Worm (Caenorhabditis elegans) whole organism, young adult: ENCODE data around the gene zipt-3.

Source experiments
- B0019.2 ChIP-seq: fragments of 200-800 bp; sonication (Bioruptor generic); conservative IDR thresholded peaks from 2 replicates; pipeline ENCODE4 v1.3.6; 2022; ENCODE audit warnings: missing genetic modification reagents, missing genetic modification characterization, missing compliant biosample characterization
- B0261.1 ChIP-seq: sonication (generic microtip); optimal IDR thresholded peaks from 2 replicates; lab custom pipeline; 2016; ENCODE audit warnings: mild to moderate bottlenecking, missing genetic modification characterization, moderate library complexity, missing compliant biosample characterization
- B0336.3 ChIP-seq: fragments of 200-800 bp; sonication (Bioruptor generic); IDR thresholded peaks from 2 replicates; pipeline ENCODE4 v1.3.6; 2022; ENCODE audit warnings: missing genetic modification characterization, missing compliant biosample characterization
- C17E4.6 ChIP-seq: fragments of 200-800 bp; sonication (Bioruptor generic); IDR thresholded peaks from 2 replicates; pipeline ENCODE4 v1.3.6; 2022; ENCODE audit warnings: missing genetic modification reagents, missing genetic modification characterization, missing compliant biosample characterization
- F49E8.2 ChIP-seq: sonication (generic microtip); optimal IDR thresholded peaks from 3 replicates; lab custom pipeline; 2017; ENCODE audit warnings: missing genetic modification characterization, mild to moderate bottlenecking, missing compliant biosample characterization, antibody characterized with exemption, moderate library complexity; ENCODE audit not compliant: insufficient read depth
- F57A8.1 ChIP-seq: fragments of 200-800 bp; sonication (Bioruptor generic); optimal IDR thresholded peaks from 2 replicates; lab custom pipeline; 2018; ENCODE audit warnings: mild to moderate bottlenecking, missing genetic modification characterization, moderate library complexity, missing compliant biosample characterization
- T07F8.4 ChIP-seq: sonication (generic microtip); optimal IDR thresholded peaks from 2 replicates; lab custom pipeline; 2016; ENCODE audit warnings: mild to moderate bottlenecking, missing genetic modification characterization, moderate library complexity, missing compliant biosample characterization
- Y56A3A.18 ChIP-seq: fragments of 200-800 bp; sonication (Bioruptor generic); IDR thresholded peaks from 2 replicates; pipeline ENCODE4 v1.3.6; 2022; ENCODE audit warnings: missing genetic modification reagents, missing genetic modification characterization, missing compliant biosample characterization
- ZK185.1 ChIP-seq: sonication (generic microtip); optimal IDR thresholded peaks from 2 replicates; lab custom pipeline; 2016; ENCODE audit warnings: mild to moderate bottlenecking, missing genetic modification characterization, missing compliant biosample characterization; ENCODE audit not compliant: poor library complexity, severe bottlenecking
- akir-1 ChIP-seq: fragments of 200-800 bp; sonication (Bioruptor generic); optimal IDR thresholded peaks from 2 replicates; lab custom pipeline; 2018; ENCODE audit warnings: mild to moderate bottlenecking, missing genetic modification characterization, moderate library complexity, missing compliant biosample characterization
- aptf-3 ChIP-seq: fragments of 200-800 bp; sonication (Bioruptor generic); IDR thresholded peaks from 2 replicates; pipeline ENCODE4 v1.3.6; 2022; ENCODE audit warnings: missing genetic modification characterization, missing compliant biosample characterization
- attf-3 ChIP-seq: fragments of 200-800 bp; sonication (Bioruptor generic); conservative IDR thresholded peaks from 2 replicates; pipeline ENCODE4 v1.3.6; 2022; ENCODE audit warnings: missing genetic modification reagents, missing genetic modification characterization, missing compliant biosample characterization
- attf-5 ChIP-seq: fragments of 200-800 bp; sonication (Bioruptor generic); optimal IDR thresholded peaks from 2 replicates; lab custom pipeline; 2018; ENCODE audit warnings: mild to moderate bottlenecking, missing genetic modification characterization, missing compliant biosample characterization
- bed-1 ChIP-seq: fragments of 200-800 bp; sonication (Bioruptor generic); IDR thresholded peaks from 2 replicates; pipeline ENCODE4 v1.3.6; 2022; ENCODE audit warnings: missing genetic modification reagents, missing genetic modification characterization, missing compliant biosample characterization
- cebp-2 ChIP-seq: fragments of 200-800 bp; sonication (Bioruptor generic); IDR thresholded peaks from 2 replicates; pipeline ENCODE4 v1.3.6; 2022; ENCODE audit warnings: missing genetic modification characterization, missing compliant biosample characterization
- ceh-27 ChIP-seq: fragments of 200-800 bp; sonication (Bioruptor generic); optimal IDR thresholded peaks from 2 replicates; lab custom pipeline; 2018; ENCODE audit warnings: mild to moderate bottlenecking, missing genetic modification characterization, moderate library complexity, missing compliant biosample characterization
- ceh-58 ChIP-seq: fragments of 200-800 bp; sonication (Bioruptor generic); IDR thresholded peaks from 2 replicates; pipeline ENCODE4 v1.3.6; 2022; ENCODE audit warnings: missing genetic modification characterization, missing compliant biosample characterization
- ceh-79 ChIP-seq: sonication (generic microtip); optimal IDR thresholded peaks from 2 replicates; lab custom pipeline; 2017; ENCODE audit warnings: mild to moderate bottlenecking, missing genetic modification characterization, missing compliant biosample characterization
- dox-1 ChIP-seq: fragments of 200-800 bp; sonication (Bioruptor generic); IDR thresholded peaks from 2 replicates; pipeline ENCODE4 v1.3.6; 2022; ENCODE audit warnings: missing genetic modification reagents, missing genetic modification characterization, missing compliant biosample characterization
- dpl-1 ChIP-seq: fragments of 150-350 bp; optimal IDR thresholded peaks from 2 replicates; lab custom pipeline; 2014; ENCODE audit warnings: missing biosample characterization, missing genetic modification reagents, missing genetic modification characterization
- egl-44 ChIP-seq: fragments of 200-800 bp; sonication (Bioruptor generic); IDR thresholded peaks from 2 replicates; pipeline ENCODE4 v1.3.6; 2022; ENCODE audit warnings: missing genetic modification reagents, missing genetic modification characterization, missing compliant biosample characterization
- egrh-3 ChIP-seq: fragments of 200-800 bp; sonication (Bioruptor generic); IDR thresholded peaks from 2 replicates; pipeline ENCODE4 v1.3.6; 2022; ENCODE audit warnings: missing genetic modification reagents, missing genetic modification characterization, missing compliant biosample characterization
- ets-4 ChIP-seq: fragments of 200-800 bp; sonication (Bioruptor generic); optimal IDR thresholded peaks from 2 replicates; lab custom pipeline; 2018; ENCODE audit warnings: mild to moderate bottlenecking, missing genetic modification characterization, missing compliant biosample characterization
- hrde-1 ChIP-seq: sonication (generic microtip); optimal IDR thresholded peaks from 2 replicates; lab custom pipeline; 2016; ENCODE audit warnings: missing genetic modification characterization, mild to moderate bottlenecking, missing compliant biosample characterization, moderate library complexity, missing genotype, missing genetic modification reagents, borderline replicate concordance
- lag-1 ChIP-seq: fragments of 200-800 bp; sonication (Bioruptor generic); IDR thresholded peaks from 2 replicates; pipeline ENCODE4 v1.3.6; 2022; ENCODE audit warnings: missing genetic modification reagents, missing genetic modification characterization, missing compliant biosample characterization
- let-607 ChIP-seq, 2 experiments: fragments of 200-800 bp in 1 of 2; sonication (Bioruptor generic) in 1 of 2; sonication (generic microtip) in 1 of 2; optimal IDR thresholded peaks; 2 replicates each; lab custom pipeline; 2016 to 2018; ENCODE audit warnings: mild to moderate bottlenecking in 2 of 2, missing compliant biosample characterization in 2 of 2, missing genetic modification characterization in 2 of 2, moderate library complexity in 2 of 2, missing genotype in 1 of 2
- lin-35 ChIP-seq, 3 experiments: fragments of 150-350 bp in 2 of 3; sonication (generic microtip) in 1 of 3; optimal IDR thresholded peaks; 2 replicates each; lab custom pipeline; 2014 to 2018; ENCODE audit warnings: missing biosample characterization in 3 of 3, missing genetic modification characterization in 3 of 3, missing genetic modification reagents in 3 of 3
- lin-40 ChIP-seq: sonication (generic microtip); optimal IDR thresholded peaks from 2 replicates; lab custom pipeline; 2016; ENCODE audit warnings: missing genetic modification characterization, mild to moderate bottlenecking, missing compliant biosample characterization, missing genotype, missing genetic modification reagents
- lin-54 ChIP-seq: fragments of 200-800 bp; sonication (Bioruptor generic); optimal IDR thresholded peaks from 2 replicates; lab custom pipeline; 2018; ENCODE audit warnings: mild to moderate bottlenecking, missing genetic modification characterization, missing compliant biosample characterization
- lsl-1 ChIP-seq: fragments of 200-800 bp; sonication (Bioruptor generic); optimal IDR thresholded peaks from 2 replicates; lab custom pipeline; 2018; ENCODE audit warnings: mild to moderate bottlenecking, missing genetic modification characterization, moderate library complexity, missing compliant biosample characterization
- madf-8 ChIP-seq: fragments of 200-800 bp; sonication (Bioruptor generic); conservative IDR thresholded peaks from 2 replicates; pipeline ENCODE4 v1.3.6; 2022; ENCODE audit warnings: missing genetic modification reagents, missing genetic modification characterization, missing compliant biosample characterization
- nfya-1 ChIP-seq: sonication (generic microtip); optimal IDR thresholded peaks from 2 replicates; lab custom pipeline; 2017; ENCODE audit warnings: antibody characterized with exemption, missing compliant biosample characterization, missing genetic modification characterization, borderline replicate concordance; ENCODE audit not compliant: insufficient read depth
- nfya-2 ChIP-seq: fragments of 200-800 bp; sonication (Bioruptor generic); IDR thresholded peaks from 2 replicates; pipeline ENCODE4 v1.3.6; 2022; ENCODE audit warnings: missing genetic modification reagents, missing genetic modification characterization, missing compliant biosample characterization
- nhr-179 ChIP-seq: sonication (generic microtip); optimal IDR thresholded peaks from 2 replicates; lab custom pipeline; 2016; ENCODE audit warnings: mild to moderate bottlenecking, missing genetic modification characterization, missing compliant biosample characterization
- nhr-27 ChIP-seq: fragments of 200-800 bp; sonication (Bioruptor generic); optimal IDR thresholded peaks from 2 replicates; lab custom pipeline; 2018; ENCODE audit warnings: mild to moderate bottlenecking, missing genetic modification characterization, moderate library complexity, missing compliant biosample characterization
- pbrm-1 ChIP-seq: fragments of 200-800 bp; sonication (Bioruptor generic); IDR thresholded peaks from 2 replicates; pipeline ENCODE4 v1.3.6; 2022; ENCODE audit warnings: missing genetic modification reagents, missing genetic modification characterization, missing compliant biosample characterization
- pha-4 ChIP-seq: fragments of 150-350 bp; sonication (generic microtip); optimal IDR thresholded peaks from 2 replicates; lab custom pipeline; 2014; ENCODE audit warnings: missing biosample characterization, missing genetic modification reagents, missing genetic modification characterization
- repo-1 ChIP-seq: sonication (generic microtip); optimal IDR thresholded peaks from 2 replicates; lab custom pipeline; 2017; ENCODE audit warnings: mild to moderate bottlenecking, missing genetic modification characterization, missing compliant biosample characterization
- sdz-38 ChIP-seq: sonication (generic microtip); optimal IDR thresholded peaks from 2 replicates; lab custom pipeline; 2016; ENCODE audit warnings: missing genotype, missing genetic modification characterization, missing compliant biosample characterization
- sea-2 ChIP-seq: fragments of 200-800 bp; sonication (Bioruptor generic); IDR thresholded peaks from 2 replicates; pipeline ENCODE4 v1.3.6; 2022; ENCODE audit warnings: missing genetic modification characterization, missing compliant biosample characterization
- snpc-1.3 ChIP-seq: sonication (generic microtip); optimal IDR thresholded peaks from 2 replicates; lab custom pipeline; 2017; ENCODE audit warnings: missing genetic modification characterization, mild to moderate bottlenecking, missing compliant biosample characterization, antibody characterized with exemption, moderate library complexity, missing genotype, missing genetic modification reagents; ENCODE audit not compliant: insufficient read depth
- snpc-4 ChIP-seq, 5 experiments: fragments of 150-350 bp in 1 of 5; sonication (generic microtip) in 4 of 5; optimal IDR thresholded peaks; 2 replicates each; lab custom pipeline; 2014 to 2018; ENCODE audit warnings: missing genetic modification characterization in 5 of 5, missing biosample characterization in 3 of 5, antibody characterized with exemption in 2 of 5, mild to moderate bottlenecking in 2 of 5, missing compliant biosample characterization in 2 of 5, missing genotype in 2 of 5, moderate library complexity in 2 of 5, missing genetic modification reagents in 1 of 5
- somi-1 ChIP-seq: fragments of 200-800 bp; sonication (Bioruptor generic); optimal IDR thresholded peaks from 2 replicates; lab custom pipeline; 2018; ENCODE audit warnings: mild to moderate bottlenecking, missing genetic modification characterization, missing compliant biosample characterization
- xnd-1 ChIP-seq: sonication (generic microtip); optimal IDR thresholded peaks from 2 replicates; lab custom pipeline; 2016; ENCODE audit warnings: missing genotype, missing genetic modification reagents, missing genetic modification characterization, missing compliant biosample characterization
- ztf-18 ChIP-seq: sonication (generic microtip); optimal IDR thresholded peaks from 2 replicates; lab custom pipeline; 2016; ENCODE audit warnings: missing genotype, mild to moderate bottlenecking, missing genetic modification characterization, missing compliant biosample characterization
- ztf-26 ChIP-seq: sonication (generic microtip); optimal IDR thresholded peaks from 2 replicates; lab custom pipeline; 2017; ENCODE audit warnings: missing genetic modification characterization, missing compliant biosample characterization
- ztf-28 ChIP-seq: fragments of 200-800 bp; sonication (Bioruptor generic); IDR thresholded peaks from 2 replicates; pipeline ENCODE4 v1.3.6; 2022; ENCODE audit warnings: missing genetic modification reagents, missing genetic modification characterization, missing compliant biosample characterization
- ztf-3 ChIP-seq: fragments of 200-800 bp; sonication (Bioruptor generic); optimal IDR thresholded peaks from 2 replicates; lab custom pipeline; 2018; ENCODE audit warnings: mild to moderate bottlenecking, missing genetic modification characterization, missing compliant biosample characterization

The zipt-3 gene

ce11 chrII:5698254-5698653, 19.7 kb upstream of the zipt-3 start (continued):
- TF ChIP-seq F49E8.2 (tag; lab: Kevin White, UChicago) (no peak), let-607 (tag; optimal IDR thresholded peaks at IDR 0.05; lab: Kevin White, UChicago) (no peak), nfya-1 (tag; lab: Kevin White, UChicago) (no peak), egl-44 (GFP tag; lab: Robert Waterston, UW) (no peak), nfya-2 (no peak), nhr-27 (no peak), snpc-1.3 (no peak), ztf-28 (no peak), T07F8.4 (tag; lab: Kevin White, UChicago) (no peak), sdz-38 (tag; lab: Kevin White, UChicago) (no peak), ztf-18 (tag; lab: Kevin White, UChicago) (no peak), pha-4 (tag; lab: Kevin White, UChicago) (no peak), cebp-2 (GFP tag; lab: Robert Waterston, UW) (no peak), B0261.1 (no peak), ceh-79 (no peak), snpc-4 (GFP tag; optimal IDR thresholded peaks at IDR 0.05; lab: Kevin White, UChicago) (no peak), snpc-4 (tag; optimal IDR thresholded peaks at IDR 0.05; lab: Kevin White, UChicago) (peak in 2 of 4 experiments; percentile 21 to 64), somi-1 (GFP tag; lab: Kevin White, UChicago) (no peak), ztf-26 (tag; lab: Kevin White, UChicago) (peak; percentile 11), pbrm-1 (GFP tag; lab: Robert Waterston, UW) (no peak), ztf-3 (GFP tag; lab: Kevin White, UChicago) (no peak), lsl-1 (GFP tag; lab: Kevin White, UChicago) (no peak), aptf-3 (GFP tag; lab: Robert Waterston, UW) (no peak), ceh-27 (no peak), sea-2 (no peak), dox-1 (GFP tag; lab: Robert Waterston, UW) (no peak), ceh-58 (GFP tag; lab: Robert Waterston, UW) (no peak), lin-40 (tag; lab: Kevin White, UChicago) (no peak), lin-54 (GFP tag; lab: Kevin White, UChicago) (no peak), dpl-1 (GFP tag; lab: Kevin White, UChicago) (no peak), ets-4 (GFP tag; lab: Kevin White, UChicago) (no peak), hrde-1 (tag; lab: Kevin White, UChicago) (no peak), bed-1 (no peak), madf-8 (GFP tag; lab: Robert Waterston, UW) (no peak), F57A8.1 (GFP tag; lab: Kevin White, UChicago) (no peak), attf-3 (GFP tag; lab: Robert Waterston, UW) (no peak), attf-5 (GFP tag; lab: Kevin White, UChicago) (peak; percentile 37), repo-1 (tag; lab: Kevin White, UChicago) (no peak), C17E4.6 (GFP tag; lab: Robert Waterston, UW) (no peak), B0019.2 (no peak), ZK185.1 (tag; lab: Kevin White, UChicago) (no peak), xnd-1 (tag; lab: Kevin White, UChicago) (no peak), akir-1 (GFP tag; lab: Kevin White, UChicago) (no peak), nhr-179 (tag; lab: Kevin White, UChicago) (no peak), Y56A3A.18 (GFP tag; lab: Robert Waterston, UW) (no peak), B0336.3 (GFP tag; lab: Robert Waterston, UW) (0 out of 2 replicates have a peak, but pooled peaks have one; percentile 20), lin-35 (GFP tag; optimal IDR thresholded peaks at IDR 0.05; lab: Kevin White, UChicago) (no peak), egrh-3 (no peak), lag-1 (GFP tag; lab: Robert Waterston, UW) (no peak)
